Worm (Caenorhabditis elegans) whole organism, L2 larva: ENCODE data around the gene Y39B6A.10.

Experiments used
- ZK546.5 ChIP-seq: sonication (generic microtip); optimal IDR thresholded peaks from 2 replicates; lab custom pipeline; 2017; ENCODE audit warnings: missing biosample characterization, missing genetic modification characterization
- alr-1 ChIP-seq: fragments of 150-350 bp; optimal IDR thresholded peaks from 2 replicates; lab custom pipeline; 2014; ENCODE audit warnings: missing biosample characterization, missing genetic modification characterization
- ama-1 ChIP-seq: fragments of 150-350 bp; optimal IDR thresholded peaks from 2 replicates; lab custom pipeline; 2018; ENCODE audit warnings: inconsistent platforms
- ceh-16 ChIP-seq: fragments of 150-350 bp; optimal IDR thresholded peaks from 2 replicates; lab custom pipeline; 2014; ENCODE audit warnings: missing biosample characterization, missing genetic modification characterization
- egl-27 ChIP-seq: sonication (generic microtip); optimal IDR thresholded peaks from 3 replicates; lab custom pipeline; 2017; ENCODE audit warnings: missing biosample characterization, missing genetic modification reagents, missing genetic modification characterization
- elt-1 ChIP-seq: fragments of 150-350 bp; optimal IDR thresholded peaks from 2 replicates; lab custom pipeline; 2014; ENCODE audit warnings: missing biosample characterization, missing genetic modification characterization
- elt-3 ChIP-seq: sonication (generic microtip); optimal IDR thresholded peaks from 2 replicates; lab custom pipeline; 2017; ENCODE audit warnings: missing biosample characterization, missing genetic modification characterization
- fos-1 ChIP-seq: fragments of 150-350 bp; optimal IDR thresholded peaks from 2 replicates; lab custom pipeline; 2014; ENCODE audit warnings: missing biosample characterization, missing genetic modification characterization
- gmeb-1 ChIP-seq: fragments of 150-350 bp; optimal IDR thresholded peaks from 2 replicates; lab custom pipeline; 2014; ENCODE audit warnings: missing biosample characterization, missing genetic modification characterization
- lin-39 ChIP-seq: fragments of 150-350 bp; optimal IDR thresholded peaks from 2 replicates; lab custom pipeline; 2014; ENCODE audit warnings: missing biosample characterization, missing genetic modification reagents, missing genetic modification characterization
- nhr-23 ChIP-seq: fragments of 150-350 bp; optimal IDR thresholded peaks from 2 replicates; lab custom pipeline; 2014; ENCODE audit warnings: missing biosample characterization, missing genetic modification reagents, missing genetic modification characterization
- nhr-25 ChIP-seq: fragments of 150-350 bp; sonication (generic microtip); optimal IDR thresholded peaks from 3 replicates; lab custom pipeline; 2014; ENCODE audit warnings: missing biosample characterization, missing genetic modification characterization
- nhr-77 ChIP-seq: fragments of 150-350 bp; optimal IDR thresholded peaks from 2 replicates; lab custom pipeline; 2014; ENCODE audit warnings: missing biosample characterization, missing genetic modification characterization
- sem-4 ChIP-seq: fragments of 150-350 bp; optimal IDR thresholded peaks from 2 replicates; lab custom pipeline; 2014; ENCODE audit warnings: missing biosample characterization, missing genetic modification reagents, missing genetic modification characterization
- sma-9 ChIP-seq, 2 experiments: fragments of 150-350 bp in 1 of 2; sonication (generic microtip) in 1 of 2; optimal IDR thresholded peaks; 2 replicates each; lab custom pipeline; 2014 to 2016; ENCODE audit warnings: missing genetic modification characterization in 2 of 2, mild to moderate bottlenecking in 1 of 2, missing biosample characterization in 1 of 2, missing compliant biosample characterization in 1 of 2, missing genetic modification reagents in 1 of 2, moderate library complexity in 1 of 2
- unc-55 ChIP-seq: fragments of 150-350 bp; sonication (generic microtip); optimal IDR thresholded peaks from 3 replicates; lab custom pipeline; 2014; ENCODE audit warnings: missing biosample characterization, missing genetic modification reagents, missing genetic modification characterization
- zag-1 ChIP-seq: fragments of 150-350 bp; optimal IDR thresholded peaks from 2 replicates; lab custom pipeline; 2014; ENCODE audit warnings: missing biosample characterization, missing genetic modification characterization
- ztf-4 ChIP-seq: fragments of 150-350 bp; optimal IDR thresholded peaks from 2 replicates; lab custom pipeline; 2014; ENCODE audit warnings: missing biosample characterization, missing genetic modification characterization

The Y39B6A.10 gene

ce11 chrV:19082541-19082940, 50.9 kb downstream of the Y39B6A.10 start, which contains the start of gene nhr-95:
TSS of gene nhr-95 (minus strand) at chrV:19082641.
- TF ChIP-seq ztf-4 = no peak
- TF ChIP-seq alr-1 (tag; lab: Kevin White, UChicago) = no peak
- no peak for TF ChIP-seq ceh-16 (tag; lab: Kevin White, UChicago)
- TF ChIP-seq gmeb-1 = no peak
- TF ChIP-seq zag-1 (tag; lab: Kevin White, UChicago) = no peak
- TF ChIP-seq elt-3 = no peak
- TF ChIP-seq unc-55 (GFP tag; lab: Kevin White, UChicago) = no peak
- TF ChIP-seq nhr-25 (tag; lab: Kevin White, UChicago) = no peak
- TF ChIP-seq lin-39 = no peak
- no peak for TF ChIP-seq elt-1 (tag; lab: Kevin White, UChicago)
- TF ChIP-seq egl-27 = no peak
- TF ChIP-seq nhr-23 = no peak
- no peak for TF ChIP-seq sem-4 (tag; lab: Kevin White, UChicago)
- no peak for TF ChIP-seq ZK546.5 (tag; lab: Kevin White, UChicago)
- TF ChIP-seq nhr-77 (tag; lab: Kevin White, UChicago) = no peak
- no peak for TF ChIP-seq fos-1
- TF ChIP-seq sma-9 (GFP tag; optimal IDR thresholded peaks at IDR 0.05; lab: Kevin White, UChicago) = no peak
- TF ChIP-seq sma-9 (tag; optimal IDR thresholded peaks at IDR 0.05; lab: Kevin White, UChicago) = no peak
- TF ChIP-seq ama-1 (lab: Kevin White, UChicago) = no peak
- TF ChIP-seq, all 48 proteins: peak for 0
